Worm (Caenorhabditis elegans) whole organism, midembryonic: ENCODE measurements around the gene nol-10.

Source experiments
- T22C8.4 ChIP-seq: fragments of 200-800 bp; sonication (Bioruptor generic); IDR thresholded peaks from 2 replicates; pipeline ENCODE4 v1.3.6; 2022; ENCODE audit warnings: missing genetic modification characterization, missing compliant biosample characterization
- cog-1 ChIP-seq: sonication (generic microtip); optimal IDR thresholded peaks from 2 replicates; lab custom pipeline; 2016; ENCODE audit warnings: missing genetic modification characterization, missing compliant biosample characterization
- flt-1 ChIP-seq: fragments of 200-800 bp; sonication (Bioruptor generic); IDR thresholded peaks from 2 replicates; pipeline ENCODE4 v1.3.6; 2022; ENCODE audit warnings: missing genetic modification characterization, missing compliant biosample characterization
- klf-2 ChIP-seq: fragments of 200-800 bp; sonication (Bioruptor generic); conservative IDR thresholded peaks from 2 replicates; pipeline ENCODE4 v1.3.6; 2022; ENCODE audit warnings: missing genetic modification reagents, missing genetic modification characterization, missing compliant biosample characterization
- med-1 ChIP-seq: sonication (generic microtip); optimal IDR thresholded peaks from 2 replicates; lab custom pipeline; 2017; ENCODE audit warnings: missing genetic modification characterization, mild to moderate bottlenecking, missing compliant biosample characterization, antibody characterized with exemption, missing genetic modification reagents; ENCODE audit not compliant: insufficient read depth
- ref-1 ChIP-seq: fragments of 200-800 bp; sonication (Bioruptor generic); conservative IDR thresholded peaks from 2 replicates; pipeline ENCODE4 v1.3.6; 2022; ENCODE audit warnings: missing genetic modification reagents, missing genetic modification characterization, missing compliant biosample characterization
- tab-1 ChIP-seq: fragments of 200-800 bp; sonication (Bioruptor generic); IDR thresholded peaks from 2 replicates; pipeline ENCODE4 v1.3.6; 2022; ENCODE audit warnings: missing genetic modification characterization, missing compliant biosample characterization
- ztf-23 ChIP-seq: fragments of 200-800 bp; sonication (Bioruptor generic); IDR thresholded peaks from 2 replicates; pipeline ENCODE4 v1.3.6; 2022; ENCODE audit warnings: missing genetic modification reagents, missing genetic modification characterization, missing compliant biosample characterization
- ztf-29 ChIP-seq: fragments of 200-800 bp; sonication (Bioruptor generic); IDR thresholded peaks from 2 replicates; pipeline ENCODE4 v1.3.6; 2022; ENCODE audit warnings: missing genetic modification reagents, missing genetic modification characterization, missing compliant biosample characterization

Gene nol-10

DNA sequence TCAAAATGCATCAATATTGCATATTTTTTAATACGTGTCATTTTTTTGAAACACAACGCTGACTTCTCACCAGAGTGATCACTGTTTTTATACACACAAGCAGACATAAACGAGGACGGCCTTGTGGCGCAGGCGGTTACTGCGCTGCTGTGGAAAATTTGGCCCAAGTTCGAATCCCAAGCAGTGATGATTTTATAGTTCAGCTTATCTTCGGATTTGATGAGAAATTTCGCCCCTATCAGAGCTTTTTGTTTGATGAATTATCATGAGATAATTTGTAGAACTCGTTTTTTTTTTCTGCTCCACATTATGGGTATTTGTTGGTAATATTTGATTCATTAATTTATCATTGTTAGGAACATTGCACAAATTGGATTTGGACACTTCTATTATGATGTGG lies 6.5 kb upstream of the nol-10 start:
- TF ChIP-seq flt-1 (GFP tag; lab: Robert Waterston, UW) (peak; percentile 97), ztf-23 (GFP tag; lab: Robert Waterston, UW) (peak; percentile 96), tab-1 (peak; percentile 97), ztf-29 (GFP tag; lab: Robert Waterston, UW) (peak; percentile 97), klf-2 (GFP tag; lab: Robert Waterston, UW) (peak; percentile 94), cog-1 (tag; lab: Kevin White, UChicago) (peak; percentile 89), med-1 (peak; percentile 89), ref-1 (GFP tag; lab: Robert Waterston, UW) (peak; percentile 92), T22C8.4 (GFP tag; lab: Robert Waterston, UW) (peak; percentile 94)

DNA sequence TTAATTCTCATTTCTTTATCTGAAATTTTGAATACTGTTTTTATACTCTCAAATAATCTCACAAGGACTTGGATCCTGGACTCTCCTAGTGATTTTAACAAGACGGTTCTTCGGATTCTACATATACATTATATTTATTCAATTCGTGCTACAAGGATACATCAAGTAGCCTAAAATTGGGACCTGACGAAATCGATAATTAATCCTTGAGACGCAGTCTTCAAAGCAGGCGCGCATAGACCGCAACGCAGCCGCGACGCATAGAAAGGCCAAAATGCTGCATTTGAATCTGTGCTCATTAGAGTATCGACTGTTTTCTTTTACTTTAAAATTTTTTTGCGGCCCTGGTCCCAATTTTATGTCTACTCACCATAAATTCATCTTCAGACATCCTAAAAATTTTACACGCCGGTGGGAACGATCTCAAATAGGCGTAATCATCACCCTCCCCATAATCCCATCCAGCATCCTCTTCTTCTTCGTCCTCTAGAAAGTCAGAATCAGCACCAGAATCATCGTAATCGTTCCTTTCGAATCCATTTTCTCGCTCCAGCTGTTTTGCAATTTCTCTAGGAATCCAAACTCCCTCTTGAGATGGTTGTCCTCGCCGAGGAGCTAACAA lies 5.1 kb upstream of the nol-10 start, which contains the start of gene cec-4:
Gene cec-4, plus strand, starts transcription at position 572 of the 622 bp plus-strand sequence.
- no peak for TF ChIP-seq klf-2 (GFP tag; lab: Robert Waterston, UW)
- no peak for TF ChIP-seq cog-1 (tag; lab: Kevin White, UChicago)
- TF ChIP-seq T22C8.4 (GFP tag; lab: Robert Waterston, UW) = 0 out of 2 replicates have a peak, but pooled peaks have one; percentile 8
- no peak for TF ChIP-seq ztf-23 (GFP tag; lab: Robert Waterston, UW)

DNA sequence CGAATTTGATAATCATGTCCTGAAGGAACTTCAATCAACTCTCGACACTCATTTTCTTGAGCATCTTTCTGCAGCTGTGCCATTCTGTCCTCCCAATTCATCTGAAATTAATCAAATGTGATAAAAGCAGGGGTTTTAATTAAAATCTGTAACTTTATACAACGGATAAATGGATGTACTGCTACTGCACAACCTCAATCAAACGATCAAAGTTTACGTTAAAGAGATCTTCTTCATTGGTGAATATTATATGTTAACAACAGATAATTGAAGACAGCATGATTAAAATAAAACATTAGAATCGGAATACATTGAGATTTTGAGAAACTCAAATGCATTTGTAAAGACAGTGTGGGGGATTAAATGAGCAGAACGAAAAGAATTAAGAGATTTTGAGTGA lies 2.1 kb upstream of the nol-10 start, which contains the start of gene F32E10.5:
Gene F32E10.5, minus strand, starts transcription at position 101 of the 400 bp plus-strand sequence.
- no peak for TF ChIP-seq tab-1
- TF ChIP-seq ztf-29 (GFP tag; lab: Robert Waterston, UW) = no peak
- no peak for TF ChIP-seq T22C8.4 (GFP tag; lab: Robert Waterston, UW)
- TF ChIP-seq klf-2 (GFP tag; lab: Robert Waterston, UW) = no peak
- no peak for TF ChIP-seq ref-1 (GFP tag; lab: Robert Waterston, UW)
- TF ChIP-seq cog-1 (tag; lab: Kevin White, UChicago) = no peak
- no peak for TF ChIP-seq flt-1 (GFP tag; lab: Robert Waterston, UW)
- TF ChIP-seq ztf-23 (GFP tag; lab: Robert Waterston, UW) = no peak
- no peak for TF ChIP-seq med-1

DNA sequence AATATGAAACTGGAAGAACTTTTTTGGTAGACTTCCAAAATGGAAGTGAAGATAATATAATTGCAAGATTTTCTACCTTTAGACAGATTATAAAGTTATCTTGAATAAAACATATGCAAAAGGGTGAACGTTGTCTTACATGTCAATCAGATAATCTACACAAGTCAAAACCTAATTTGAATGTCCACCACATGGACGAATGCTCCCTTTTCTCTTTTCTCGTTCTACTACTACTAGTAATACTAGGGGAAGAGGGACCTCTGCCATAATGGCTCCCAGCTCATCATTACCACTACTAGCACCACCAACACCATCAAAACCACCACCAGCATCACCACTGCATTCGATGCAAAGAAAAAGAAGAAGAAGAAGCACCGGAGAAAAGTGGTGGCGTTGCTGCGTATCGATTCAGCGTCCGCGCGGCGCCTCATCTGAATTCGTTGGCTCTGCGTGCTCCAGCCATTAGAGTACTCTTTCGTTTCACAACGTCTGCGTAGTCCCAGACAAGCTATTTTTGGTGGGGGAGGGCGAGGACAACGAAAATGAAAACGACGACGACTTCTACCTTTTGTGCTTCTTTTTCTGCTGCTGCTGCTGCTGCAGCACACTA lies 5.0 kb downstream of the nol-10 start:
- TF ChIP-seq flt-1 (GFP tag; lab: Robert Waterston, UW) = no peak
- no peak for TF ChIP-seq ref-1 (GFP tag; lab: Robert Waterston, UW)
- TF ChIP-seq tab-1 = no peak
- TF ChIP-seq med-1 = no peak
- no peak for TF ChIP-seq ztf-29 (GFP tag; lab: Robert Waterston, UW)
- TF ChIP-seq ztf-23 (GFP tag; lab: Robert Waterston, UW) = no peak
- no peak for TF ChIP-seq cog-1 (tag; lab: Kevin White, UChicago)
- TF ChIP-seq klf-2 (GFP tag; lab: Robert Waterston, UW) = no peak
- TF ChIP-seq T22C8.4 (GFP tag; lab: Robert Waterston, UW) = no peak

DNA sequence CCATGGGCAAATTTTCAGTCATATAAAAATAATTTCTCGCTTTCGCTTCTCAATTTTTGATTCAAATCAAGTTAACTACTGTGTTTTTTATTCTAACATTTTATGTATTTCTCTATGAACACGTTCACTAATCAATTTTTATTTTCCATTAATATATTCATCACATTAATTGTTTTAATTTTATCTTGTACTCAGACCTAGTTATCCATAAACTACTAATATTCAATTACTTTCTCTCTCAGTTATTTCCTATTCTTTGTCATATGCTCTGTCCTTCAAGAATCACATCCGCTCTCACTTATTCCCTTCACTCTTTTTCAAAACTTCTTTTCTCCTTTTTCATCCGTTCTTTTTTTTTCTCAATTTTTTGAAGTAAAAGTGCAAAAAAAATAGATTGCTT lies 6.6 kb downstream of the nol-10 start:
- TF ChIP-seq cog-1 (tag; lab: Kevin White, UChicago) (no peak), ref-1 (GFP tag; lab: Robert Waterston, UW) (no peak), ztf-23 (GFP tag; lab: Robert Waterston, UW) (no peak), klf-2 (GFP tag; lab: Robert Waterston, UW) (no peak), flt-1 (GFP tag; lab: Robert Waterston, UW) (no peak), med-1 (no peak), ztf-29 (GFP tag; lab: Robert Waterston, UW) (no peak), tab-1 (no peak)

DNA sequence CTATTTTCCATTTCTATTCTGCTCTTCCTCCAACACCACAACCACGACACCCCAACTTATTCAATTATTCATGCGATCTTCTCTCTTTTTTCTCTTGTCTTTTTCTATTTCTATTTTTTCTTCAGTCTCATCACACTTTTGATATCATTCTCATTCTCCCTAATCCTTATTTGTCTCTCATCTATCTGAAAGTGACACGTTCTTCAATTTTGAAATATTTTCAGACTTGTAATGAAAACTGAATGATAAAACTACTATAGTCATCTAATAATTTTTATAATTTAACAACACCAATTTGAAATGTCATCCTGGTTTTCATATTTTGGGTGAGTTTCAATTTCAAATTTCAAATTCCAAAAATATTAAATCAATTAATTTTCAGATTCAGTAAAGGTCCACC lies 8.2 kb downstream of the nol-10 start, which contains the start of gene cla-1:
Gene cla-1, plus strand, starts transcription at position 301 of the 400 bp plus-strand sequence.
- no peak for TF ChIP-seq med-1
- no peak for TF ChIP-seq ztf-23 (GFP tag; lab: Robert Waterston, UW)
- TF ChIP-seq T22C8.4 (GFP tag; lab: Robert Waterston, UW) = no peak
- TF ChIP-seq tab-1 = no peak
- no peak for TF ChIP-seq cog-1 (tag; lab: Kevin White, UChicago)
- no peak for TF ChIP-seq flt-1 (GFP tag; lab: Robert Waterston, UW)
- no peak for TF ChIP-seq klf-2 (GFP tag; lab: Robert Waterston, UW)
- no peak for TF ChIP-seq ztf-29 (GFP tag; lab: Robert Waterston, UW)
- no peak for TF ChIP-seq ref-1 (GFP tag; lab: Robert Waterston, UW)

DNA sequence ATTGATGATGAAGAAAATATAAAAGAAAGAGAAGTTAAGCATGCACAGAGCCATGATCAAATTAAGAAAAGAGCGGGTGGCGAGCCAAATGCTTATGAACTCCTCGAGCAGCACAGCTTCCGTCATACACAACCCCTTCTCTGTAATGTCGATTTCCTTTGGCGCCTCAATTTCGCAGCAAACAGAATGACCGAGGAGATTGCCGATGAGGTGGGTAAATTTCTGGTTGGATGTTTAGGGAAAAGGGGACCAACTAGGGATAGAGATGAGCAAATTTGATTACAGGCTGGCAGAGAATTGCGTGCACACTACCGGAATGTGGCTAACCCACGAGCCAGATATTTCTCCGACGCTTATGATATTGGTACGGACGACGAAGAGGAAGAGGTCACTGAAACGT lies 25.0 kb downstream of the nol-10 start:
- TF ChIP-seq cog-1 (tag; lab: Kevin White, UChicago) = no peak
- TF ChIP-seq ref-1 (GFP tag; lab: Robert Waterston, UW) = no peak
- no peak for TF ChIP-seq ztf-29 (GFP tag; lab: Robert Waterston, UW)
- TF ChIP-seq flt-1 (GFP tag; lab: Robert Waterston, UW) = no peak

DNA sequence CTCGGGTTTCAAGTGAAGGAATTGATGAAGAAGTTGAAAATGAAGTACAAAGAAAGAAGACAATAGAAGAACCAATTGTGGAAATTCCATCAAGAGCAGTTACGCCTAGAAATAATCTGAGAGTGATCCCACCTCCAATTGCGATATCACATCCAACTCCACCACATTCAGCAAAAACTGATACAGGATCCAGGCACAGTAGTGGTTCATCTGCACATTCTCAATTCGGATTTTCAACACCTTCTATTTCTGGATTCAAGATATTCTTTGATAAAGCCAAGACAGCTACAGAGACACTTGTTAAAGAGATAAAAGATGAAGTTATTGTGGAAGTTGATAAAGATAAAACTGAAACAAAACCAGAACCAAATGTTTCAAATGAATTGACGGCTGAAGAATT lies 27.7 kb downstream of the nol-10 start:
- TF ChIP-seq cog-1 (tag; lab: Kevin White, UChicago) (no peak), med-1 (no peak), T22C8.4 (GFP tag; lab: Robert Waterston, UW) (no peak), ztf-23 (GFP tag; lab: Robert Waterston, UW) (no peak), tab-1 (no peak), ref-1 (GFP tag; lab: Robert Waterston, UW) (no peak), flt-1 (GFP tag; lab: Robert Waterston, UW) (no peak), klf-2 (GFP tag; lab: Robert Waterston, UW) (no peak), ztf-29 (GFP tag; lab: Robert Waterston, UW) (no peak)

DNA sequence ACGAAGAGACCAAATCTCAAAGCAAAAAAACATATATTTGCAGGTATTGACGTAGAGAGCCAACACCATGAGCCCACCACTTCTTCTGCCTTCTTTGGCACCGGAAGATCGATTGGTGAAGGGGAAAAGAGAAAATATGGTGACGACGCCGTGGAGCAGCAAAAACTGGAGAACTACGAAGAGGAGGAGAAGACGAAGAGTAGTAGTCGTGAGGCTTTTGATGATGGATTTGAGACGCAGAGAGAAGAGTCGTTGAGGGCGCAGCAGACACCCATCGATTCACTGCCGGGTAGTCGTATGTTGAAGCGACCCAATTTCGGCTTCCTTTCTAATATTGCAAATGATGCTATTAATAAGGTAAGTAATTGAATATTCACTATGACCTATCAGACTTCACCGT lies 31.0 kb downstream of the nol-10 start:
- TF ChIP-seq ztf-23 (GFP tag; lab: Robert Waterston, UW) (0 out of 2 replicates have a peak, but pooled peaks have one; percentile 23), cog-1 (tag; lab: Kevin White, UChicago) (no peak)
